Fruit fly (Drosophila melanogaster) whole organism, embryonic: ENCODE results near the gene Tbca.
A peak's percentile ranks its signal among the peaks of the same experiment; 100 is the strongest.

Experiments
- Abd-B ChIP-seq: fragments of 200-800 bp; sonication (Bioruptor generic); optimal IDR thresholded peaks from 2 replicates; lab custom pipeline; 2018; ENCODE audit warnings: missing biosample characterization, mild to moderate bottlenecking, missing genetic modification characterization, moderate library complexity
- Ada2b ChIP-seq: fragments of 200-800 bp; sonication (Bioruptor generic); IDR thresholded peaks from 2 replicates; pipeline ENCODE4 v1.3.6; 2022; ENCODE audit warnings: missing biosample characterization, missing genetic modification characterization
- Adf1 ChIP-seq: fragments of 200-800 bp; sonication (Bioruptor generic); IDR thresholded peaks from 2 replicates; pipeline ENCODE4 v1.3.6; 2022; ENCODE audit warnings: missing biosample characterization, missing genetic modification characterization
- Atf6 ChIP-seq: fragments of 200-800 bp; sonication (Bioruptor generic); IDR thresholded peaks from 2 replicates; pipeline ENCODE4 v1.3.6; 2022; ENCODE audit warnings: missing biosample characterization, missing genetic modification characterization
- CG10147 ChIP-seq: fragments of 200-800 bp; sonication (Bioruptor generic); optimal IDR thresholded peaks from 2 replicates; lab custom pipeline; 2019; ENCODE audit warnings: missing biosample characterization, mild to moderate bottlenecking, missing genetic modification characterization, moderate library complexity
- CG12769 ChIP-seq: fragments of 200-800 bp; sonication (Bioruptor generic); optimal IDR thresholded peaks from 2 replicates; lab custom pipeline; 2019; ENCODE audit warnings: missing biosample characterization, mild to moderate bottlenecking, missing genetic modification characterization, moderate library complexity
- CG13287 ChIP-seq: fragments of 200-800 bp; sonication (Bioruptor generic); IDR thresholded peaks from 2 replicates; pipeline ENCODE4 v1.3.6; 2022; ENCODE audit warnings: missing biosample characterization, missing genetic modification characterization; ENCODE audit not compliant: partially characterized antibody
- CG14441 ChIP-seq: fragments of 200-800 bp; sonication (Bioruptor generic); IDR thresholded peaks from 2 replicates; pipeline ENCODE4 v1.3.6; 2022; ENCODE audit warnings: missing biosample characterization, missing genetic modification characterization
- CG17328 ChIP-seq: fragments of 200-800 bp; sonication (Bioruptor generic); IDR thresholded peaks from 2 replicates; pipeline ENCODE4 v1.3.6; 2022; ENCODE audit warnings: missing biosample characterization, missing genetic modification characterization
- CG17385 ChIP-seq: fragments of 200-800 bp; sonication (Bioruptor generic); optimal IDR thresholded peaks from 3 replicates; lab custom pipeline; 2018; ENCODE audit warnings: missing biosample characterization, mild to moderate bottlenecking, missing genetic modification characterization
- CG1832 ChIP-seq: fragments of 200-800 bp; sonication (Bioruptor generic); optimal IDR thresholded peaks from 2 replicates; lab custom pipeline; 2017; ENCODE audit warnings: missing biosample characterization, mild to moderate bottlenecking, missing genetic modification characterization, inconsistent platforms
- CG2199 ChIP-seq: fragments of 200-800 bp; sonication (Bioruptor generic); IDR thresholded peaks from 3 replicates; pipeline ENCODE4 v1.3.6; 2022; ENCODE audit warnings: missing biosample characterization, missing genetic modification characterization
- CG31388 ChIP-seq: fragments of 200-800 bp; sonication (Bioruptor generic); optimal IDR thresholded peaks from 2 replicates; lab custom pipeline; 2016; ENCODE audit warnings: missing biosample characterization, missing genetic modification characterization
- CG32532 ChIP-seq: fragments of 200-800 bp; sonication (Bioruptor generic); IDR thresholded peaks from 2 replicates; pipeline ENCODE4 v1.3.6; 2022; ENCODE audit warnings: missing biosample characterization, missing genetic modification characterization
- CG42726 ChIP-seq: fragments of 200-800 bp; sonication (Bioruptor generic); IDR thresholded peaks from 2 replicates; pipeline ENCODE4 v1.3.6; 2022; ENCODE audit warnings: missing biosample characterization, missing genetic modification characterization; ENCODE audit not compliant: partially characterized antibody
- CG4360 ChIP-seq: fragments of 200-800 bp; sonication (Bioruptor generic); IDR thresholded peaks from 2 replicates; pipeline ENCODE4 v1.3.6; 2022; ENCODE audit warnings: missing biosample characterization, missing genetic modification characterization
- CG4404 ChIP-seq: fragments of 200-800 bp; sonication (Bioruptor generic); IDR thresholded peaks from 2 replicates; pipeline ENCODE4 v1.3.6; 2022; ENCODE audit warnings: missing biosample characterization, missing genetic modification characterization
- CG4424 ChIP-seq: fragments of 200-800 bp; sonication (Bioruptor generic); optimal IDR thresholded peaks from 3 replicates; lab custom pipeline; 2016; ENCODE audit warnings: missing biosample characterization, missing genetic modification characterization
- CG4617 ChIP-seq: fragments of 200-800 bp; sonication (Bioruptor generic); optimal IDR thresholded peaks from 3 replicates; lab custom pipeline; 2016; ENCODE audit warnings: missing biosample characterization, missing genetic modification characterization, borderline replicate concordance
- CG6689 ChIP-seq: fragments of 200-800 bp; sonication (Bioruptor generic); IDR thresholded peaks from 2 replicates; pipeline ENCODE4 v1.3.6; 2022; ENCODE audit warnings: missing biosample characterization, missing genetic modification characterization
- Deaf1 ChIP-seq: fragments of 200-800 bp; optimal IDR thresholded peaks from 3 replicates; lab custom pipeline; 2019; ENCODE audit warnings: missing biosample characterization, mild to moderate bottlenecking, missing genetic modification characterization, moderate library complexity
- Dll ChIP-seq: fragments of 200-800 bp; sonication (Bioruptor generic); IDR thresholded peaks from 4 replicates; pipeline ENCODE4 v1.3.6; 2022; ENCODE audit warnings: missing biosample characterization, missing genetic modification characterization; ENCODE audit not compliant: partially characterized antibody
- ERR ChIP-seq: fragments of 200-800 bp; sonication (Bioruptor generic); optimal IDR thresholded peaks from 2 replicates; lab custom pipeline; 2016; ENCODE audit warnings: missing biosample characterization, missing genetic modification characterization
- H2.0 ChIP-seq: fragments of 200-800 bp; sonication (Bioruptor generic); IDR thresholded peaks from 2 replicates; pipeline ENCODE4 v1.3.6; 2022; ENCODE audit warnings: missing biosample characterization, missing genetic modification characterization
- HLH4C ChIP-seq: fragments of 200-800 bp; sonication (Bioruptor generic); IDR thresholded peaks from 3 replicates; pipeline ENCODE4 v1.3.6; 2022; ENCODE audit warnings: missing biosample characterization, missing genetic modification characterization; ENCODE audit not compliant: partially characterized antibody
- HLHmδ ChIP-seq: fragments of 200-800 bp; sonication (Bioruptor generic); optimal IDR thresholded peaks from 2 replicates; lab custom pipeline; 2018; ENCODE audit warnings: missing biosample characterization, mild to moderate bottlenecking, missing genetic modification characterization, moderate library complexity
- Hmr ChIP-seq: fragments of 200-800 bp; sonication (Bioruptor generic); optimal IDR thresholded peaks from 3 replicates; lab custom pipeline; 2017; ENCODE audit warnings: mild to moderate bottlenecking, missing biosample characterization, missing genetic modification reagents, missing genetic modification characterization
- Jarid2 ChIP-seq: fragments of 200-800 bp; sonication (Bioruptor generic); optimal IDR thresholded peaks from 3 replicates; lab custom pipeline; 2017; ENCODE audit warnings: mild to moderate bottlenecking, missing biosample characterization, missing genetic modification reagents, missing genetic modification characterization
- Kr ChIP-seq: fragments of 200-800 bp; sonication (Bioruptor generic); optimal IDR thresholded peaks from 2 replicates; lab custom pipeline; 2017; ENCODE audit warnings: missing biosample characterization, mild to moderate bottlenecking, missing genetic modification characterization
- Spps ChIP-seq: fragments of 200-800 bp; sonication (Bioruptor generic); optimal IDR thresholded peaks from 2 replicates; lab custom pipeline; 2018; ENCODE audit warnings: missing biosample characterization, mild to moderate bottlenecking, missing genetic modification characterization
- chinmo ChIP-seq: fragments of 200-800 bp; sonication (Bioruptor generic); IDR thresholded peaks from 4 replicates; pipeline ENCODE4 v1.3.6; 2022; ENCODE audit warnings: missing biosample characterization, missing genetic modification characterization; ENCODE audit not compliant: partially characterized antibody
- chm ChIP-seq: fragments of 200-800 bp; sonication (Bioruptor generic); IDR thresholded peaks from 2 replicates; pipeline ENCODE4 v1.3.6; 2022; ENCODE audit warnings: missing biosample characterization, missing genetic modification characterization
- ci ChIP-seq: fragments of 200-800 bp; sonication (Bioruptor generic); IDR thresholded peaks from 3 replicates; pipeline ENCODE4 v1.3.6; 2022; ENCODE audit warnings: missing biosample characterization, missing genetic modification characterization
- dimm ChIP-seq: fragments of 200-800 bp; sonication (Bioruptor generic); IDR thresholded peaks from 2 replicates; pipeline ENCODE4 v1.3.6; 2022; ENCODE audit warnings: missing biosample characterization, missing genetic modification characterization
- ems ChIP-seq: fragments of 200-800 bp; sonication (Bioruptor generic); optimal IDR thresholded peaks from 3 replicates; lab custom pipeline; 2016; ENCODE audit warnings: missing biosample characterization, missing genetic modification characterization
- her ChIP-seq: fragments of 200-800 bp; sonication (Bioruptor generic); optimal IDR thresholded peaks from 2 replicates; lab custom pipeline; 2016; ENCODE audit warnings: missing biosample characterization, missing genetic modification characterization
- hkb ChIP-seq, 2 experiments: fragments of 200-800 bp in 1 of 2; fragments of >200 bp in 1 of 2; sonication (Bioruptor generic) in 1 of 2; IDR thresholded peaks in 1 of 2; optimal IDR thresholded peaks in 1 of 2; 2 replicates each; pipeline versions ENCODE4 v1.3.6 to Lab custom; 2017 to 2022; ENCODE audit warnings: missing biosample characterization in 1 of 2, missing genetic modification characterization in 1 of 2
- luna ChIP-seq: fragments of 200-800 bp; sonication (Bioruptor generic); optimal IDR thresholded peaks from 2 replicates; lab custom pipeline; 2016; ENCODE audit warnings: missing biosample characterization, missing genetic modification characterization
- row ChIP-seq: fragments of 200-800 bp; sonication (Bioruptor generic); IDR thresholded peaks from 3 replicates; pipeline ENCODE4 v1.3.6; 2022; ENCODE audit warnings: missing biosample characterization, missing genetic modification characterization
- run ChIP-seq: fragments of 200-800 bp; sonication (Bioruptor generic); optimal IDR thresholded peaks from 3 replicates; lab custom pipeline; 2018; ENCODE audit warnings: missing biosample characterization, mild to moderate bottlenecking, missing genetic modification characterization
- schlank ChIP-seq: fragments of 200-800 bp; sonication (Bioruptor generic); optimal IDR thresholded peaks from 2 replicates; lab custom pipeline; 2018; ENCODE audit warnings: missing biosample characterization, mild to moderate bottlenecking, missing genetic modification characterization
- scrt ChIP-seq: fragments of 200-800 bp; sonication (Bioruptor generic); optimal IDR thresholded peaks from 2 replicates; lab custom pipeline; 2018; ENCODE audit warnings: missing biosample characterization, mild to moderate bottlenecking, missing genetic modification characterization, moderate library complexity
- ttk ChIP-seq: fragments of 200-800 bp; sonication (Bioruptor generic); IDR thresholded peaks from 2 replicates; pipeline ENCODE4 v2.1.2; 2022; ENCODE audit warnings: missing biosample characterization, missing genetic modification characterization
- yki ChIP-seq: fragments of >200 bp; optimal IDR thresholded peaks from 3 replicates; lab custom pipeline; 2018
- z ChIP-seq: fragments of 200-800 bp; sonication (Bioruptor generic); IDR thresholded peaks from 3 replicates; pipeline ENCODE4 v1.3.6; 2022; ENCODE audit warnings: missing biosample characterization, missing genetic modification characterization
- zfh1 ChIP-seq: fragments of 200-800 bp; sonication (Bioruptor generic); IDR thresholded peaks from 3 replicates; pipeline ENCODE4 v1.3.6; 2022; ENCODE audit warnings: missing biosample characterization, missing genetic modification characterization

Tbca gene

DNA sequence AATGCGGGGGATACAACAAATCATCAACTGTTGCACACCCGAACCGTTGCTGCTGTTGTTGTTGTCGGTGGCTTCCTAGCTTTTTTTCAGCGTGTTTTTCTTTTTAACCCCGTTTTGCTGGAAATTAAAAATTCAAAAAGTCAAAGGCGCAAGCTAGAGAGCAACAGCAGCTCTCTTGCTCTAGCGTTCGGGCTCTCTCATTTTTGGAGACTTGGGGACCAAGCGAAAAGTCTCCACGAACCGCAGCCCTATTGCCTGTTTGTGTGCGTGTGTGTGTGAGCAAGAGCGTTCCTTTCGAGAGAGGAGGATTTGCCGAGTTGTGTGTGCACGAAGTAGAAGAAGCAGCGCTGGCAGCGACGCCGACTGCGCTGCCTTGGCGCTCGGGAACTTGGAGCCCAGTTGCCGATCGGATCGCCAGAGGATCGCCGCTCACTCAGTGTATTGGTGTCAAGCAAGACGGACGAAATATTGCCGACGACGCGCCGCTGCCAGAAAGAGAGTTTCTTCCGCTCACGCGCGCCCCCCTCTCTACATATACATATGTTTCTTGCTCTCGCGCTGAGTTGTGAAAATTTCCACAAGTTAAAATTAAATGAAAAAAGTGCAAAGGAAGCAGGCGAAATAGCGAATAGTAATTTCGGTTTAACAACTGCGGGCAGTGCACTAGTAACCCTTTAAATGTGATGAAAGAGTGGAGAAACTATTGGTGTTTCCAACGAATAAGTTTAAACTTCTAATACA, 18.5 kb upstream of the Tbca start (continued):
- TF ChIP-seq CG31388 (GFP tag; lab: Kevin White, UChicago), result no peak
- TF ChIP-seq ems (GFP tag; lab: Kevin White, UChicago), result no peak
- TF ChIP-seq CG17328 (GFP tag; lab: Robert Waterston, UW), result 0 out of 2 replicates have a peak, but pooled peaks have one; percentile 4
- peak; percentile 42 for TF ChIP-seq CG13287 (GFP tag; lab: Robert Waterston, UW)
- TF ChIP-seq CG32532 (GFP tag; lab: Robert Waterston, UW), result 0 out of 2 replicates have a peak, but pooled peaks have one; percentile 41
- TF ChIP-seq row, result 0 out of 3 replicates have a peak, but pooled peaks have one; percentile 6
- peak; percentile 69 for TF ChIP-seq chm (GFP tag; lab: Robert Waterston, UW)
- TF ChIP-seq CG17385 (GFP tag; lab: Kevin White, UChicago), result peak; percentile 90
- no peak for TF ChIP-seq CG4404 (GFP tag; lab: Robert Waterston, UW)
- TF ChIP-seq CG10147 (GFP tag; lab: Kevin White, UChicago), result no peak
- 0 out of 3 replicates have a peak, but pooled peaks have one; percentile 45 for TF ChIP-seq zfh1 (GFP tag; lab: Robert Waterston, UW)
- no peak for TF ChIP-seq Kr
- no peak for TF ChIP-seq run (tag; lab: Kevin White, UChicago)
- TF ChIP-seq scrt, result peak; percentile 20
- peak; percentile 63; the same call in 1 of the 4 replicates for TF ChIP-seq chinmo (GFP tag; lab: Robert Waterston, UW)
- TF ChIP-seq CG4617 (GFP tag; lab: Kevin White, UChicago), result no peak
- TF ChIP-seq CG2199 (GFP tag; lab: Robert Waterston, UW), result peak; percentile 45; the same call in 2 of the 3 replicates
- peak; percentile 13 for TF ChIP-seq Hmr (GFP tag; lab: Kevin White, UChicago)
- no peak for TF ChIP-seq Ada2b (GFP tag; lab: Robert Waterston, UW)
- TF ChIP-seq yki (lab: Kevin White, UChicago), result peak; percentile 46
- TF ChIP-seq dimm, result no peak
- peak; percentile 70; the same call in 2 of the 3 replicates for TF ChIP-seq ci (GFP tag; lab: Robert Waterston, UW)
- no peak for TF ChIP-seq HLH4C
- peak; percentile 57 for TF ChIP-seq HLHmδ (GFP tag; lab: Kevin White, UChicago)
- 0 out of 2 replicates have a peak, but pooled peaks have one; percentile 17 for TF ChIP-seq CG14441
- peak; percentile 31 for TF ChIP-seq her (GFP tag; lab: Kevin White, UChicago)
- TF ChIP-seq schlank (tag; lab: Kevin White, UChicago), result no peak
- TF ChIP-seq z (GFP tag; lab: Robert Waterston, UW), result peak; percentile 52; the same call in 1 of the 3 replicates
- TF ChIP-seq Abd-B, result no peak
- TF ChIP-seq hkb (optimal IDR thresholded peaks at IDR 0.05; lab: Kevin White, UChicago), result no peak
- TF ChIP-seq hkb (GFP tag; IDR thresholded peaks at IDR 0.05; lab: Robert Waterston, UW), result peak; percentile 60; the same call in 1 of the 2 replicates
- peak; percentile 95 for TF ChIP-seq CG4360 (GFP tag; lab: Robert Waterston, UW)
- peak; percentile 51 for TF ChIP-seq CG1832 (GFP tag; lab: Kevin White, UChicago)
- TF ChIP-seq Deaf1 (tag; lab: Kevin White, UChicago), result peak; percentile 97
- peak; percentile 43 for TF ChIP-seq CG42726 (GFP tag; lab: Robert Waterston, UW)
- TF ChIP-seq ERR (GFP tag; lab: Kevin White, UChicago), result no peak
- 0 out of 2 replicates have a peak, but pooled peaks have one; percentile 32 for TF ChIP-seq H2.0 (GFP tag; lab: Robert Waterston, UW)
- no peak for TF ChIP-seq CG4424 (GFP tag; lab: Kevin White, UChicago)
- peak; percentile 98 for TF ChIP-seq Adf1 (GFP tag; lab: Robert Waterston, UW)
- 0 out of 2 replicates have a peak, but pooled peaks have one; percentile 9 for TF ChIP-seq ttk (GFP tag; lab: Robert Waterston, UW)
- 0 out of 2 replicates have a peak, but pooled peaks have one; percentile 11 for TF ChIP-seq Atf6
- TF ChIP-seq CG6689, result peak; percentile 23; the same call in 1 of the 2 replicates
- peak; percentile 59 for TF ChIP-seq CG12769 (tag; lab: Kevin White, UChicago)
- TF ChIP-seq Spps (tag; lab: Kevin White, UChicago), result no peak
- 0 out of 4 replicates have a peak, but pooled peaks have one; percentile 17 for TF ChIP-seq Dll (GFP tag; lab: Robert Waterston, UW)
- peak; percentile 74 for TF ChIP-seq Jarid2 (GFP tag; lab: Kevin White, UChicago)
- no peak for TF ChIP-seq luna (GFP tag; lab: Kevin White, UChicago)
